Worm (Caenorhabditis elegans) whole organism, late embryonic: ENCODE measurements around the gene Y38H6C.16.
"Not testable (repeated sequence)": the region's sequence is repeated elsewhere in the genome, so short reads cannot be mapped to it uniquely, and the experiment has no call there.

ENCODE experiments used
- ama-1 ChIP-seq: fragments of 150-350 bp; optimal IDR thresholded peaks from 2 replicates; lab custom pipeline; 2014
- ceh-2 ChIP-seq: sonication (generic microtip); optimal IDR thresholded peaks from 2 replicates; lab custom pipeline; 2016; ENCODE audit warnings: missing genotype, missing genetic modification characterization, missing compliant biosample characterization
- ceh-45 ChIP-seq: fragments of 200-800 bp; sonication (Bioruptor generic); IDR thresholded peaks from 2 replicates; pipeline ENCODE4 v1.3.6; 2022; ENCODE audit warnings: missing genetic modification reagents, missing genetic modification characterization, missing compliant biosample characterization
- ceh-48 ChIP-seq: sonication (generic microtip); optimal IDR thresholded peaks from 2 replicates; lab custom pipeline; 2016; ENCODE audit warnings: missing genetic modification characterization, inconsistent platforms, missing compliant biosample characterization
- ceh-9 ChIP-seq: sonication (generic microtip); optimal IDR thresholded peaks from 2 replicates; lab custom pipeline; 2016; ENCODE audit warnings: mild to moderate bottlenecking, missing genetic modification characterization, inconsistent platforms, missing compliant biosample characterization
- dve-1 ChIP-seq: sonication (generic microtip); optimal IDR thresholded peaks from 2 replicates; lab custom pipeline; 2017; ENCODE audit warnings: antibody characterized with exemption, mild to moderate bottlenecking, missing genetic modification characterization, missing compliant biosample characterization
- elt-2 ChIP-seq: sonication (generic microtip); optimal IDR thresholded peaks from 2 replicates; lab custom pipeline; 2016; ENCODE audit warnings: missing genetic modification reagents, missing genetic modification characterization, missing compliant biosample characterization
- fkh-10 ChIP-seq: fragments of 150-350 bp; optimal IDR thresholded peaks from 2 replicates; lab custom pipeline; 2014; ENCODE audit warnings: missing biosample characterization, missing genetic modification reagents, missing genetic modification characterization
- nhr-11 ChIP-seq: fragments of 150-350 bp; optimal IDR thresholded peaks from 2 replicates; lab custom pipeline; 2014; ENCODE audit warnings: missing biosample characterization, missing genetic modification characterization
- nhr-232 ChIP-seq: sonication (generic microtip); optimal IDR thresholded peaks from 2 replicates; lab custom pipeline; 2016; ENCODE audit warnings: missing genetic modification characterization, missing compliant biosample characterization
- pag-3 ChIP-seq: sonication (generic microtip); optimal IDR thresholded peaks from 2 replicates; lab custom pipeline; 2016; ENCODE audit warnings: missing compliant biosample characterization, missing genetic modification characterization, borderline replicate concordance
- pros-1 ChIP-seq: fragments of 150-350 bp; optimal IDR thresholded peaks from 2 replicates; lab custom pipeline; 2014; ENCODE audit warnings: missing biosample characterization, missing genetic modification reagents, missing genetic modification characterization
- ref-2 ChIP-seq: sonication (generic microtip); optimal IDR thresholded peaks from 2 replicates; lab custom pipeline; 2016; ENCODE audit warnings: missing genetic modification characterization, missing compliant biosample characterization
- rnt-1 ChIP-seq: sonication (generic microtip); optimal IDR thresholded peaks from 2 replicates; lab custom pipeline; 2016; ENCODE audit warnings: missing genetic modification characterization, missing compliant biosample characterization

ce11 chrV:20568995-20569394 lies 29.8 kb upstream of the Y38H6C.16 start, which contains the start of gene F26F2.4:
- not testable (repeated sequence) for TF ChIP-seq elt-2; ama-1 (lab: Kevin White, UChicago); ceh-45 (GFP tag; lab: Robert Waterston, UW); nhr-11; ceh-2 (tag; lab: Kevin White, UChicago); nhr-232; fkh-10 (GFP tag; lab: Kevin White, UChicago); ceh-48; pag-3; dve-1; ceh-9; pros-1 (tag; lab: Kevin White, UChicago); ref-2 (tag; lab: Kevin White, UChicago); rnt-1 (tag; lab: Kevin White, UChicago)
